Fruit fly (Drosophila melanogaster) whole organism, embryonic: ENCODE results near the gene Eig71Ej.

Experiments
- CG10147 ChIP-seq: fragments of 200-800 bp; sonication (Bioruptor generic); optimal IDR thresholded peaks from 2 replicates; lab custom pipeline; 2019; ENCODE audit warnings: missing biosample characterization, mild to moderate bottlenecking, missing genetic modification characterization, moderate library complexity
- CG12219 ChIP-seq: fragments of 200-800 bp; sonication (Bioruptor generic); optimal IDR thresholded peaks from 3 replicates; lab custom pipeline; 2018; ENCODE audit warnings: missing biosample characterization, mild to moderate bottlenecking, missing genetic modification characterization
- CG13424 ChIP-seq: fragments of 200-800 bp; sonication (Bioruptor generic); optimal IDR thresholded peaks from 2 replicates; lab custom pipeline; 2019; ENCODE audit warnings: missing biosample characterization, mild to moderate bottlenecking, missing genetic modification characterization, moderate library complexity
- CG13775 ChIP-seq: fragments of 200-800 bp; sonication (Bioruptor generic); optimal IDR thresholded peaks from 3 replicates; lab custom pipeline; 2017; ENCODE audit warnings: missing biosample characterization, mild to moderate bottlenecking, missing genetic modification characterization
- CG1603 ChIP-seq: fragments of 200-800 bp; sonication (Bioruptor generic); optimal IDR thresholded peaks from 2 replicates; lab custom pipeline; 2019; ENCODE audit warnings: missing biosample characterization, mild to moderate bottlenecking, missing genetic modification characterization, moderate library complexity
- CG16779 ChIP-seq: fragments of 200-800 bp; sonication (Bioruptor generic); IDR thresholded peaks from 2 replicates; pipeline ENCODE4 v1.3.6; 2022; ENCODE audit warnings: missing biosample characterization, missing genetic modification characterization
- CG17612 ChIP-seq: fragments of 200-800 bp; sonication (Bioruptor generic); IDR thresholded peaks from 2 replicates; pipeline ENCODE4 v1.3.6; 2022; ENCODE audit warnings: missing biosample characterization, missing genetic modification characterization
- CG17912 ChIP-seq: fragments of 200-800 bp; sonication (Bioruptor generic); optimal IDR thresholded peaks from 2 replicates; lab custom pipeline; 2018; ENCODE audit warnings: missing biosample characterization, mild to moderate bottlenecking, missing genetic modification characterization
- CG1832 ChIP-seq: fragments of 200-800 bp; sonication (Bioruptor generic); optimal IDR thresholded peaks from 2 replicates; lab custom pipeline; 2017; ENCODE audit warnings: missing biosample characterization, mild to moderate bottlenecking, missing genetic modification characterization, inconsistent platforms
- CG2678 ChIP-seq: fragments of 200-800 bp; sonication (Bioruptor generic); optimal IDR thresholded peaks from 3 replicates; lab custom pipeline; 2019; ENCODE audit warnings: missing biosample characterization, mild to moderate bottlenecking, missing genetic modification characterization, moderate library complexity
- CG2889 ChIP-seq: fragments of 200-800 bp; sonication (Bioruptor generic); IDR thresholded peaks from 3 replicates; pipeline ENCODE4 v1.3.6; 2022; ENCODE audit warnings: missing biosample characterization, missing genetic modification characterization
- CG30431 ChIP-seq: fragments of 200-800 bp; sonication (Bioruptor generic); optimal IDR thresholded peaks from 2 replicates; lab custom pipeline; 2017; ENCODE audit warnings: missing biosample characterization, missing genetic modification characterization
- CG31365 ChIP-seq: fragments of 200-800 bp; sonication (Bioruptor generic); optimal IDR thresholded peaks from 2 replicates; lab custom pipeline; 2018; ENCODE audit warnings: missing biosample characterization, mild to moderate bottlenecking, missing genetic modification characterization
- CG3163 ChIP-seq: fragments of 200-800 bp; sonication (Bioruptor generic); optimal IDR thresholded peaks from 3 replicates; lab custom pipeline; 2016; ENCODE audit warnings: missing biosample characterization, missing genetic modification characterization
- CG32772 ChIP-seq: fragments of 200-800 bp; sonication (Bioruptor generic); IDR thresholded peaks from 2 replicates; pipeline ENCODE4 v1.3.6; 2022; ENCODE audit warnings: missing biosample characterization, missing genetic modification characterization
- CG34224 ChIP-seq: fragments of 200-800 bp; sonication (Bioruptor generic); IDR thresholded peaks from 3 replicates; pipeline ENCODE4 v1.3.6; 2022; ENCODE audit warnings: missing biosample characterization, missing genetic modification characterization; ENCODE audit not compliant: partially characterized antibody
- CG6683 ChIP-seq: fragments of 200-800 bp; sonication (Bioruptor generic); optimal IDR thresholded peaks from 2 replicates; lab custom pipeline; 2017; ENCODE audit warnings: missing biosample characterization, mild to moderate bottlenecking, missing genetic modification characterization, missing genetic modification reagents
- CG6813 ChIP-seq: fragments of 200-800 bp; sonication (Bioruptor generic); optimal IDR thresholded peaks from 2 replicates; lab custom pipeline; 2017; ENCODE audit warnings: missing biosample characterization, missing genetic modification characterization, mild to moderate bottlenecking, moderate library complexity, missing genetic modification reagents
- CG6854 ChIP-seq: fragments of 200-800 bp; sonication (Bioruptor generic); optimal IDR thresholded peaks from 3 replicates; lab custom pipeline; 2017; ENCODE audit warnings: missing biosample characterization, mild to moderate bottlenecking, missing genetic modification characterization
- CG8290 ChIP-seq, 3 experiments: fragments of 200-800 bp; sonication (Bioruptor generic); optimal IDR thresholded peaks; 2 replicates each; lab custom pipeline; 2016 to 2019; ENCODE audit warnings: missing biosample characterization in 3 of 3, missing genetic modification characterization in 3 of 3, mild to moderate bottlenecking in 2 of 3, moderate library complexity in 1 of 3
- CG8765 ChIP-seq: fragments of 200-800 bp; sonication (Bioruptor generic); IDR thresholded peaks from 2 replicates; pipeline ENCODE4 v1.3.6; 2022; ENCODE audit warnings: missing biosample characterization, missing genetic modification characterization
- Dll ChIP-seq: fragments of 200-800 bp; sonication (Bioruptor generic); IDR thresholded peaks from 4 replicates; pipeline ENCODE4 v1.3.6; 2022; ENCODE audit warnings: missing biosample characterization, missing genetic modification characterization; ENCODE audit not compliant: partially characterized antibody
- Drgx ChIP-seq: fragments of 200-800 bp; sonication (Bioruptor generic); IDR thresholded peaks from 2 replicates; pipeline ENCODE4 v1.3.6; 2022; ENCODE audit warnings: missing biosample characterization, missing genetic modification characterization
- E2f1 ChIP-seq: fragments of 200-800 bp; sonication (Bioruptor generic); IDR thresholded peaks from 2 replicates; pipeline ENCODE4 v1.3.6; 2022; ENCODE audit warnings: missing biosample characterization, missing genetic modification characterization
- Elba2 ChIP-seq: fragments of 200-800 bp; sonication (Bioruptor generic); optimal IDR thresholded peaks from 3 replicates; lab custom pipeline; 2016; ENCODE audit warnings: missing biosample characterization, missing genetic modification characterization
- Fer2 ChIP-seq: fragments of 200-800 bp; sonication (Bioruptor generic); optimal IDR thresholded peaks from 2 replicates; lab custom pipeline; 2018; ENCODE audit warnings: missing biosample characterization, mild to moderate bottlenecking, missing genetic modification characterization, moderate library complexity
- HmgD ChIP-seq: fragments of 200-800 bp; sonication (Bioruptor generic); optimal IDR thresholded peaks from 3 replicates; lab custom pipeline; 2016; ENCODE audit warnings: missing biosample characterization, missing genetic modification characterization
- Hmr ChIP-seq: fragments of 200-800 bp; sonication (Bioruptor generic); optimal IDR thresholded peaks from 3 replicates; lab custom pipeline; 2017; ENCODE audit warnings: mild to moderate bottlenecking, missing biosample characterization, missing genetic modification reagents, missing genetic modification characterization
- Hmx ChIP-seq: fragments of 200-800 bp; sonication (Bioruptor generic); optimal IDR thresholded peaks from 2 replicates; lab custom pipeline; 2016; ENCODE audit warnings: missing biosample characterization, missing genetic modification characterization
- Hsf ChIP-seq: fragments of 200-800 bp; sonication (Bioruptor generic); optimal IDR thresholded peaks from 3 replicates; lab custom pipeline; 2016; ENCODE audit warnings: missing biosample characterization, missing genetic modification characterization
- MBD-R2 ChIP-seq: fragments of 200-800 bp; sonication (Bioruptor generic); IDR thresholded peaks from 2 replicates; pipeline ENCODE4 v1.3.6; 2022; ENCODE audit warnings: missing biosample characterization, missing genetic modification characterization
- NC2α ChIP-seq: fragments of 200-800 bp; sonication (Bioruptor generic); optimal IDR thresholded peaks from 2 replicates; lab custom pipeline; 2016; ENCODE audit warnings: missing biosample characterization, missing genetic modification characterization
- Nf-YA ChIP-seq: fragments of 200-800 bp; sonication (Bioruptor generic); IDR thresholded peaks from 2 replicates; pipeline ENCODE4 v1.3.6; 2022; ENCODE audit warnings: missing biosample characterization, missing genetic modification characterization
- Optix ChIP-seq: fragments of 200-800 bp; sonication (Bioruptor generic); IDR thresholded peaks from 3 replicates; pipeline ENCODE4 v1.3.6; 2022; ENCODE audit warnings: missing biosample characterization, missing genetic modification characterization
- Ptx1 ChIP-seq: fragments of 200-800 bp; sonication (Bioruptor generic); IDR thresholded peaks from 2 replicates; pipeline ENCODE4 v1.3.6; 2022; ENCODE audit warnings: missing biosample characterization, missing genetic modification characterization
- Six4 ChIP-seq: fragments of 200-800 bp; sonication (Bioruptor generic); optimal IDR thresholded peaks from 2 replicates; lab custom pipeline; 2016; ENCODE audit warnings: missing biosample characterization, missing genetic modification characterization
- Sry-β ChIP-seq: fragments of 200-800 bp; sonication (Bioruptor generic); optimal IDR thresholded peaks from 2 replicates; lab custom pipeline; 2018; ENCODE audit warnings: missing biosample characterization, mild to moderate bottlenecking, missing genetic modification characterization, moderate library complexity
- emc ChIP-seq: fragments of 200-800 bp; sonication (Bioruptor generic); optimal IDR thresholded peaks from 2 replicates; lab custom pipeline; 2016; ENCODE audit warnings: missing biosample characterization, missing genetic modification characterization
- fd96Cb ChIP-seq: fragments of 200-800 bp; sonication (Bioruptor generic); optimal IDR thresholded peaks from 2 replicates; lab custom pipeline; 2018; ENCODE audit warnings: missing biosample characterization, mild to moderate bottlenecking, missing genetic modification characterization, moderate library complexity
- gcm ChIP-seq: fragments of 200-800 bp; sonication (Bioruptor generic); optimal IDR thresholded peaks from 2 replicates; lab custom pipeline; 2019; ENCODE audit warnings: missing biosample characterization, mild to moderate bottlenecking, missing genetic modification characterization, moderate library complexity
- hb ChIP-seq: fragments of 200-800 bp; sonication (Bioruptor generic); IDR thresholded peaks from 3 replicates; pipeline ENCODE4 v1.3.6; 2022; ENCODE audit warnings: missing biosample characterization, missing genetic modification characterization; ENCODE audit not compliant: partially characterized antibody
- lola ChIP-seq, 3 experiments: fragments of >200 bp in 2 of 3; fragments of 200-800 bp in 1 of 3; sonication (Bioruptor generic) in 1 of 3; optimal IDR thresholded peaks; 2 replicates each; lab custom pipeline; 2017 to 2019; ENCODE audit warnings: missing biosample characterization in 3 of 3, missing genetic modification characterization in 3 of 3, mild to moderate bottlenecking in 1 of 3, moderate library complexity in 1 of 3
- pho ChIP-seq: fragments of 200-800 bp; sonication (Bioruptor generic); optimal IDR thresholded peaks from 2 replicates; lab custom pipeline; 2016; ENCODE audit warnings: missing biosample characterization, missing genetic modification characterization
- pzg ChIP-seq: fragments of 200-800 bp; sonication (Bioruptor generic); optimal IDR thresholded peaks from 3 replicates; lab custom pipeline; 2018; ENCODE audit warnings: missing biosample characterization, mild to moderate bottlenecking, missing genetic modification characterization, moderate library complexity
- rib ChIP-seq: fragments of 200-800 bp; sonication (Bioruptor generic); IDR thresholded peaks from 2 replicates; pipeline ENCODE4 v1.3.6; 2022; ENCODE audit warnings: missing biosample characterization, missing genetic modification characterization
- row ChIP-seq: fragments of 200-800 bp; sonication (Bioruptor generic); IDR thresholded peaks from 3 replicates; pipeline ENCODE4 v1.3.6; 2022; ENCODE audit warnings: missing biosample characterization, missing genetic modification characterization
- salm ChIP-seq: fragments of 200-800 bp; sonication (Bioruptor generic); optimal IDR thresholded peaks from 2 replicates; lab custom pipeline; 2018; ENCODE audit warnings: missing biosample characterization, mild to moderate bottlenecking, missing genetic modification characterization
- ssp ChIP-seq: fragments of 200-800 bp; sonication (Bioruptor generic); IDR thresholded peaks from 2 replicates; pipeline ENCODE4 v1.3.6; 2022; ENCODE audit warnings: missing biosample characterization, missing genetic modification characterization
- stc ChIP-seq: fragments of 200-800 bp; sonication (Bioruptor generic); IDR thresholded peaks from 2 replicates; pipeline ENCODE4 v1.3.6; 2022; ENCODE audit warnings: missing biosample characterization, missing genetic modification characterization
- tup ChIP-seq: fragments of 200-800 bp; sonication (Bioruptor generic); optimal IDR thresholded peaks from 2 replicates; lab custom pipeline; 2016; ENCODE audit warnings: missing biosample characterization, mild to moderate bottlenecking, missing genetic modification characterization, moderate library complexity
- unpg ChIP-seq: fragments of 200-800 bp; sonication (Bioruptor generic); optimal IDR thresholded peaks from 3 replicates; lab custom pipeline; 2018; ENCODE audit warnings: missing biosample characterization, mild to moderate bottlenecking, missing genetic modification characterization, moderate library complexity

Eig71Ej gene

DNA sequence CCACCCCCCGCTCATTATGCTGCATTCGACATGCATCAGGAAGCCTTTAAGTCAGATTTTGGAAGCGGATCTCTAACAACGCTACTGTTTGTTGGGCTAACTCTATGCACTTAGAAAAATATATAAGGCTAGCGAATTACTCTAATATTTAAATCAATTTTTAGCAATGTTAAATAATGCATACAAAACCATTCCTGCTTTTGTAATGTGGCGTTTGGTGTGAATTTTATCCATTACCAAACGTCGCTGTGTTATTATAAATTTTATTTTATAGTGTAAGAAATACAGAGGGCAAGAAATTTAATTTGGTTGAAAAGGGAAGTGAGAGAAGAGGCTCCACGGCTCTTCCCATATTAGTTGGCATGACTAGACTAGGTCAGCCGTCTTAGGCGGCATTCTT is 12.0 kb upstream of the Eig71Ej start (continued):
- TF ChIP-seq CG8765 (no peak), CG3163 (no peak), ssp (GFP tag; lab: Robert Waterston, UW) (no peak), CG12219 (GFP tag; lab: Kevin White, UChicago) (no peak), HmgD (no peak), CG1603 (tag; lab: Kevin White, UChicago) (peak; percentile 29), Dll (GFP tag; lab: Robert Waterston, UW) (no peak), Hmr (no peak), CG17912 (GFP tag; lab: Kevin White, UChicago) (no peak), E2f1 (GFP tag; lab: Robert Waterston, UW) (no peak), Nf-YA (no peak), fd96Cb (peak; percentile 39), hb (GFP tag; lab: Robert Waterston, UW) (no peak), Drgx (GFP tag; lab: Robert Waterston, UW) (no peak), gcm (GFP tag; lab: Kevin White, UChicago) (peak; percentile 38), CG10147 (no peak), CG8290 (GFP tag; optimal IDR thresholded peaks at IDR 0.05; lab: Kevin White, UChicago) (no peak), CG8290 (tag; optimal IDR thresholded peaks at IDR 0.05; lab: Kevin White, UChicago) (no peak), CG1832 (GFP tag; lab: Kevin White, UChicago) (no peak), CG31365 (tag; lab: Kevin White, UChicago) (no peak), NC2α (GFP tag; lab: Kevin White, UChicago) (no peak), tup (no peak), Sry-β (GFP tag; lab: Kevin White, UChicago) (no peak), pzg (GFP tag; lab: Kevin White, UChicago) (no peak), salm (no peak), CG17612 (GFP tag; lab: Robert Waterston, UW) (no peak), CG34224 (no peak), Hmx (GFP tag; lab: Kevin White, UChicago) (no peak), Fer2 (no peak), Hsf (GFP tag; lab: Kevin White, UChicago) (peak; percentile 34), emc (GFP tag; lab: Kevin White, UChicago) (no peak), CG2889 (GFP tag; lab: Robert Waterston, UW) (0 out of 3 replicates have a peak, but pooled peaks have one; percentile 4), lola (GFP tag; optimal IDR thresholded peaks at IDR 0.05; lab: Kevin White, UChicago) (peak in 1 of 3 experiments; percentile 77), rib (GFP tag; lab: Robert Waterston, UW) (no peak), CG6683 (GFP tag; lab: Kevin White, UChicago) (no peak), MBD-R2 (GFP tag; lab: Robert Waterston, UW) (no peak), Ptx1 (GFP tag; lab: Robert Waterston, UW) (no peak), CG32772 (no peak), CG30431 (peak; percentile 25), CG16779 (GFP tag; lab: Robert Waterston, UW) (no peak), CG13424 (tag; lab: Kevin White, UChicago) (peak; percentile 29), CG13775 (no peak), Optix (GFP tag; lab: Robert Waterston, UW) (no peak), pho (GFP tag; lab: Kevin White, UChicago) (no peak), stc (GFP tag; lab: Robert Waterston, UW) (no peak), Six4 (GFP tag; lab: Kevin White, UChicago) (no peak), CG6813 (GFP tag; lab: Kevin White, UChicago) (no peak), Elba2 (no peak), row (GFP tag; lab: Robert Waterston, UW) (peak; percentile 22; the same call in 1 of the 3 replicates), CG2678 (tag; lab: Kevin White, UChicago) (peak; percentile 17), CG6854 (GFP tag; lab: Kevin White, UChicago) (no peak), unpg (GFP tag; lab: Kevin White, UChicago) (peak; percentile 51)
